Worm (Caenorhabditis elegans) whole organism, L4 larva: ENCODE data around the gene C27D9.1.

ENCODE experiments used
- F44E2.7 ChIP-seq: fragments of 200-800 bp; sonication (Bioruptor generic); IDR thresholded peaks from 2 replicates; pipeline ENCODE4 v2.1.2; 2022; ENCODE audit warnings: missing genetic modification characterization, missing compliant biosample characterization
- ZK337.2 ChIP-seq: fragments of 200-800 bp; sonication (Bioruptor generic); IDR thresholded peaks from 2 replicates; pipeline ENCODE4 v1.3.6; 2022; ENCODE audit warnings: missing genetic modification reagents, missing genetic modification characterization, missing compliant biosample characterization
- ZK546.5 ChIP-seq, 2 experiments: sonication (generic microtip); optimal IDR thresholded peaks; 2 replicates each; lab custom pipeline; 2017; ENCODE audit warnings: missing biosample characterization in 2 of 2, missing genetic modification characterization in 2 of 2
- ama-1 ChIP-seq: fragments of 150-350 bp; optimal IDR thresholded peaks from 2 replicates; lab custom pipeline; 2014; ENCODE audit warnings: inconsistent platforms, mixed read lengths
- daf-16 ChIP-seq, 3 experiments: sonication (generic microtip); optimal IDR thresholded peaks; 2 replicates each; lab custom pipeline; 2016 to 2017; ENCODE audit warnings: missing genetic modification characterization in 3 of 3, missing genetic modification reagents in 3 of 3, mild to moderate bottlenecking in 2 of 3, missing compliant biosample characterization in 2 of 3, missing biosample characterization in 1 of 3, moderate library complexity in 1 of 3
- hlh-11 ChIP-seq: fragments of 200-800 bp; sonication (Bioruptor generic); optimal IDR thresholded peaks from 2 replicates; lab custom pipeline; 2018; ENCODE audit warnings: mild to moderate bottlenecking, missing genetic modification characterization, missing compliant biosample characterization
- lsy-2 ChIP-seq, 2 experiments: fragments of 150-350 bp in 1 of 2; sonication (generic microtip) in 1 of 2; optimal IDR thresholded peaks; 2 replicates each; lab custom pipeline; 2014 to 2017; ENCODE audit warnings: missing biosample characterization in 2 of 2, missing genetic modification characterization in 2 of 2
- nhr-28 ChIP-seq: fragments of 150-350 bp; optimal IDR thresholded peaks from 2 replicates; lab custom pipeline; 2014; ENCODE audit warnings: missing biosample characterization, missing genetic modification characterization
- nhr-77 ChIP-seq: fragments of 150-350 bp; optimal IDR thresholded peaks from 2 replicates; lab custom pipeline; 2014; ENCODE audit warnings: missing biosample characterization, missing genetic modification characterization
- saeg-2 ChIP-seq: fragments of 200-800 bp; sonication (Bioruptor generic); IDR thresholded peaks from 2 replicates; pipeline ENCODE4 v1.3.6; 2022; ENCODE audit warnings: missing genetic modification reagents, missing genetic modification characterization, missing compliant biosample characterization
- skn-1 ChIP-seq: fragments of 150-350 bp; optimal IDR thresholded peaks from 2 replicates; lab custom pipeline; 2014; ENCODE audit warnings: missing biosample characterization, missing genetic modification characterization

DNA sequence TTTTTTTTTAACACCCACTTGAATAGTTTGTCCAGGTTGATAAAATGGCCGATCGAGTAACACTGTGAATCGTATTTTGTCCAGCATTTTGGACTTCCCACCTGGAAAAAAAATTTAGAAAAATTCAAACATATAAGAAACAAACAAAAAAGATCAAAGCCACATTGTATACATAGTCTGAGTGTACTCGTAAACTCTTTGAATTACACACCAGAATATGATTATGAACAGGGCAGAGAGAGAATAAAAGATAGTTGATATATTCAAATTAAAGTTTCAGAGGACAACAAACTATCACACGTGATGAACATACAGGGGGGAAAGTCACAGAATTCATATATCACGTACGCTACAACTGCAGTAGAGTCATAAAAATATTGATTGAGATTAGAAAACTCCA lies 13.1 kb downstream of the C27D9.1 start, which contains the start of gene ttm-2:
- TF ChIP-seq nhr-28: no peak
- TF ChIP-seq ZK546.5 (tag; optimal IDR thresholded peaks at IDR 0.05; lab: Kevin White, UChicago): no peak
- no peak for TF ChIP-seq hlh-11 (tag; lab: Kevin White, UChicago)
- no peak for TF ChIP-seq daf-16 (GFP tag; optimal IDR thresholded peaks at IDR 0.05; lab: Kevin White, UChicago)
- no peak for TF ChIP-seq daf-16 (tag; optimal IDR thresholded peaks at IDR 0.05; lab: Kevin White, UChicago)
- TF ChIP-seq saeg-2 (GFP tag; lab: Robert Waterston, UW): no peak
- TF ChIP-seq F44E2.7 (GFP tag; lab: Robert Waterston, UW): no peak
- no peak for TF ChIP-seq lsy-2 (tag; optimal IDR thresholded peaks at IDR 0.05; lab: Kevin White, UChicago)
- TF ChIP-seq ama-1 (lab: Kevin White, UChicago): no peak
- no peak for TF ChIP-seq skn-1
- no peak for TF ChIP-seq nhr-77 (tag; lab: Kevin White, UChicago)
- no peak for TF ChIP-seq ZK337.2 (GFP tag; lab: Robert Waterston, UW)
